Worm (Caenorhabditis elegans): ENCODE data around the gene tor-1.

DNA sequence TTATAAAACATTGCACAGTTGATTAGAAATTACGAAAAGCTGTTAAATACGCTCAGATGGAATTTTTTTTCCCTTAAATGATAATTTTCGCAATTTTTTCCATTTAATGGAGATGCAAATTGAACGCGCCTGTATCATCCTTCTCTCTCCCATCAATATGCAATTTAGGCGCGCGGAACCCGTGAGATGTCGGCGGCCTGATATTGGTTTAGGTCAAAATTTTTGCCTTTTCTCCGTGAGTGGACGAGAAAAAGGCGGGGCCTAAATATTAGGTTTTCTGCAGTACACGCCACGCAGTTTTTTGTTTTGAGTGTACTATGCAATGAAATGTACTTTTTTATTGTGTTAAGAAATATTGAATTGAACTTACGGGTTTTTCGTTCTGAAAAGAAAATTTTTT is 4.3 kb upstream of the tor-1 start:
- TF ChIP-seq ztf-11 (tag; optimal IDR thresholded peaks at IDR 0.05) (no peak), lin-13 (GFP tag; optimal IDR thresholded peaks at IDR 0.05) (no peak), lsy-2 (tag; optimal IDR thresholded peaks at IDR 0.05) (no peak), ama-1 (optimal IDR thresholded peaks at IDR 0.05) (no peak), unc-62 (GFP tag; optimal IDR thresholded peaks at IDR 0.05) (no peak)

All from whole organism, L2 larva.